Worm (Caenorhabditis elegans) whole organism, L1 larva: ENCODE data around the gene Y59A8A.8.
"Not testable (repeated sequence)": the region's sequence is repeated elsewhere in the genome, so short reads cannot be mapped to it uniquely, and the experiment has no call there.

Experiments
- C04F5.9 ChIP-seq: sonication (generic microtip); optimal IDR thresholded peaks from 2 replicates; lab custom pipeline; 2016; ENCODE audit warnings: missing genetic modification characterization, missing compliant biosample characterization
- C16A3.4 ChIP-seq: fragments of 150-350 bp; optimal IDR thresholded peaks from 2 replicates; lab custom pipeline; 2014; ENCODE audit warnings: missing biosample characterization, missing genetic modification characterization
- C34B4.2 ChIP-seq: sonication (generic microtip); optimal IDR thresholded peaks from 2 replicates; lab custom pipeline; 2017; ENCODE audit warnings: mild to moderate bottlenecking, missing genetic modification characterization, missing compliant biosample characterization
- aly-2 ChIP-seq: fragments of 150-350 bp; optimal IDR thresholded peaks from 2 replicates; lab custom pipeline; 2014; ENCODE audit warnings: missing biosample characterization, missing genetic modification characterization
- blmp-1 ChIP-seq: fragments of 150-350 bp; optimal IDR thresholded peaks from 2 replicates; lab custom pipeline; 2014; ENCODE audit warnings: missing biosample characterization, missing genetic modification characterization
- ceh-8 ChIP-seq: fragments of 200-800 bp; sonication (Bioruptor generic); optimal IDR thresholded peaks from 2 replicates; lab custom pipeline; 2018; ENCODE audit warnings: mild to moderate bottlenecking, missing genetic modification characterization, moderate library complexity, missing compliant biosample characterization
- dpl-1 ChIP-seq, 3 experiments: fragments of 150-350 bp in 2 of 3; sonication (generic microtip) in 1 of 3; optimal IDR thresholded peaks; 2 replicates each; lab custom pipeline; 2014 to 2017; ENCODE audit warnings: missing biosample characterization in 3 of 3, missing genetic modification characterization in 3 of 3, missing genetic modification reagents in 3 of 3
- efl-1 ChIP-seq, 4 experiments: fragments of 150-350 bp; optimal IDR thresholded peaks in 3 of 4; peaks in 1 of 4; 1 replicate in 1 of 4; 2 replicates in 3 of 4; lab custom pipeline; 2014; ENCODE audit warnings: missing biosample characterization in 2 of 4, missing genetic modification characterization in 2 of 4, missing genetic modification reagents in 2 of 4
- egl-13 ChIP-seq: sonication (generic microtip); optimal IDR thresholded peaks from 2 replicates; lab custom pipeline; 2016; ENCODE audit warnings: missing genotype, missing genetic modification reagents, missing genetic modification characterization, missing compliant biosample characterization
- egl-27 ChIP-seq, 2 experiments: fragments of 150-350 bp in 1 of 2; sonication (generic microtip); optimal IDR thresholded peaks; 3 replicates each; lab custom pipeline; 2017 to 2018; ENCODE audit warnings: missing biosample characterization in 2 of 2, missing genetic modification characterization in 2 of 2, missing genetic modification reagents in 2 of 2
- elt-3 ChIP-seq, 6 experiments: fragments of 150-350 bp in 1 of 6; sonication (generic microtip); optimal IDR thresholded peaks; 2 replicates each; lab custom pipeline; 2017 to 2018; ENCODE audit warnings: missing biosample characterization in 6 of 6, missing genetic modification characterization in 6 of 6, inconsistent platforms in 1 of 6
- fkh-10 ChIP-seq: sonication (generic microtip); optimal IDR thresholded peaks from 2 replicates; lab custom pipeline; 2017; ENCODE audit warnings: missing biosample characterization, missing genetic modification reagents, missing genetic modification characterization
- fos-1 ChIP-seq: fragments of 150-350 bp; optimal IDR thresholded peaks from 2 replicates; lab custom pipeline; 2014; ENCODE audit warnings: missing biosample characterization, missing genetic modification characterization
- hlh-17 ChIP-seq: fragments of 200-800 bp; sonication (Bioruptor generic); optimal IDR thresholded peaks from 2 replicates; lab custom pipeline; 2018; ENCODE audit warnings: missing genetic modification characterization, mild to moderate bottlenecking, missing compliant biosample characterization, moderate library complexity, borderline replicate concordance
- hlh-4 ChIP-seq: sonication (generic microtip); optimal IDR thresholded peaks from 2 replicates; lab custom pipeline; 2016; ENCODE audit warnings: mild to moderate bottlenecking, missing genetic modification characterization, missing compliant biosample characterization
- lin-14 ChIP-seq: fragments of 200-800 bp; sonication (Bioruptor generic); optimal IDR thresholded peaks from 2 replicates; lab custom pipeline; 2018; ENCODE audit warnings: mild to moderate bottlenecking, missing genetic modification characterization, moderate library complexity, missing compliant biosample characterization
- lin-35 ChIP-seq, 2 experiments: fragments of 150-350 bp; optimal IDR thresholded peaks; 2 replicates each; lab custom pipeline; 2014; ENCODE audit warnings: missing biosample characterization in 2 of 2, missing genetic modification characterization in 2 of 2, missing genetic modification reagents in 2 of 2
- lir-3 ChIP-seq: sonication (generic microtip); optimal IDR thresholded peaks from 2 replicates; lab custom pipeline; 2016; ENCODE audit warnings: mild to moderate bottlenecking, missing genetic modification characterization, moderate library complexity, missing compliant biosample characterization; ENCODE audit not compliant: poor library complexity
- lsy-2 ChIP-seq, 2 experiments: fragments of 150-350 bp; optimal IDR thresholded peaks; 2 replicates each; lab custom pipeline; 2014; ENCODE audit warnings: missing biosample characterization in 2 of 2, missing genetic modification characterization in 2 of 2
- mep-1 ChIP-seq: fragments of 150-350 bp; optimal IDR thresholded peaks from 2 replicates; lab custom pipeline; 2014; ENCODE audit warnings: missing biosample characterization, missing genetic modification characterization
- nhr-19 ChIP-seq: fragments of 200-800 bp; sonication (Bioruptor generic); conservative IDR thresholded peaks from 2 replicates; pipeline ENCODE4 v1.3.6; 2022; ENCODE audit warnings: missing genetic modification characterization, missing compliant biosample characterization
- nhr-20 ChIP-seq: sonication (generic microtip); optimal IDR thresholded peaks from 2 replicates; lab custom pipeline; 2016; ENCODE audit warnings: mild to moderate bottlenecking, missing genetic modification characterization, missing compliant biosample characterization
- nhr-237 ChIP-seq: fragments of 150-350 bp; optimal IDR thresholded peaks from 2 replicates; lab custom pipeline; 2014; ENCODE audit warnings: missing biosample characterization, missing genetic modification characterization
- nhr-71 ChIP-seq: sonication (generic microtip); optimal IDR thresholded peaks from 2 replicates; lab custom pipeline; 2016; ENCODE audit warnings: mild to moderate bottlenecking, missing genetic modification characterization, moderate library complexity, missing compliant biosample characterization
- nhr-76 ChIP-seq: sonication (generic microtip); optimal IDR thresholded peaks from 2 replicates; lab custom pipeline; 2017; ENCODE audit warnings: missing biosample characterization, missing genetic modification characterization
- nhr-85 ChIP-seq: sonication (generic microtip); peaks from one replicate; lab custom pipeline; 2016; ENCODE audit warnings: missing genetic modification characterization, inconsistent platforms, missing compliant biosample characterization
- skn-1 ChIP-seq: fragments of 150-350 bp; optimal IDR thresholded peaks from 2 replicates; lab custom pipeline; 2014; ENCODE audit warnings: missing biosample characterization, missing genetic modification characterization
- snu-23 ChIP-seq: sonication (generic microtip); optimal IDR thresholded peaks from 2 replicates; lab custom pipeline; 2016; ENCODE audit warnings: missing genetic modification characterization, missing compliant biosample characterization
- sox-4 ChIP-seq: sonication (generic microtip); optimal IDR thresholded peaks from 2 replicates; lab custom pipeline; 2016; ENCODE audit warnings: missing genetic modification characterization, missing compliant biosample characterization
- unc-30 ChIP-seq: sonication (generic microtip); optimal IDR thresholded peaks from 2 replicates; lab custom pipeline; 2017; ENCODE audit warnings: missing biosample characterization, missing genetic modification characterization
- unc-62 ChIP-seq: fragments of 150-350 bp; optimal IDR thresholded peaks from 2 replicates; lab custom pipeline; 2014; ENCODE audit warnings: missing biosample characterization, missing genetic modification reagents, missing genetic modification characterization

Gene Y59A8A.8

DNA sequence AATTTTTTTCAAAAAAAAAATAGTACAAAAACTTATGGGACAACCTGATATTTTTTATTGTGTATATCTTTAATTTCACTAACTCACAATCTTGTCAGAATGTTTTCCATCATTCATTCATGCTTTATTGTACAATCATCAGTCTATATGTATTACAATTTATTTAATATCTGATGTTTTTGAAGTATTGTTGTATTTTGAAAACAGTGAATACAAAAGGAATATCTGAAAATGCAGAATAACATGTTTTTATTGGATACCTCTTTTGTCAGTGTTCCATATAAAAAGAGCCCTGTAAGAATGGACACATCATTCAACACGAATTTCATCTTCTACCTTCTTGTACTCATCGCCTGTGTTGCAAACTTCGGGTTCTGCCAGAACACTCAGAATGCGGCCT lies 38.4 kb downstream of the Y59A8A.8 start, which contains the start of gene C06H5.14:
TSS of gene C06H5.14 (plus strand) at position 301 of the 400 bp plus-strand sequence.
- not testable (repeated sequence) for TF ChIP-seq fos-1, ceh-8, skn-1

DNA sequence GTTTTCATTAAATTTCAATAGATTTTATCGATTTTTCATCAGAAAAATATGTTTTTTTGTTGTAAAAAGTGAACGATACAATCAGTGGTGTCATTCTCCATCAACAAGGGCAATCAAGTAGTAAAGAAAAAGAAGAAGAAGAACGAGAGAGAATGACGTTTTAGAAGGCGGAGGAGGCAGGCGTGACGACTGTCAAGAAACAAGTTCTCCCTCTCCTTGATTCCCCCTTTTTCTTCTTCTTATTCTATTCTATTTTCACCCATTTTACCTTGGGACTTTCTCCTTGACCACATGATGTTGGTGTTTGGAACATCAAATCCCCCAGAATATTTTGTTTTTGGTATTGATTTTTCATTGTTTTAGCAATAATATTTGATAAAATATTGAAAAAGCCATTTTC lies 40.4 kb downstream of the Y59A8A.8 start:
- TF ChIP-seq nhr-71 (tag; lab: Kevin White, UChicago) = peak; percentile 12
- TF ChIP-seq sox-4 = no peak
- TF ChIP-seq elt-3 (tag; optimal IDR thresholded peaks at IDR 0.05; lab: Kevin White, UChicago) = peak in 1 of 6 experiments; percentile 52
- peak; percentile 72 for TF ChIP-seq lin-14 (GFP tag; lab: Kevin White, UChicago)
- peak; percentile 7; the same call in 1 of the 2 replicates for TF ChIP-seq nhr-19 (GFP tag; lab: Robert Waterston, UW)
- peak; percentile 31 for TF ChIP-seq C16A3.4 (tag; lab: Kevin White, UChicago)
- TF ChIP-seq blmp-1 (tag; lab: Kevin White, UChicago) = peak; percentile 97
- TF ChIP-seq lsy-2 (tag; optimal IDR thresholded peaks at IDR 0.05; lab: Kevin White, UChicago) = peak in 1 of 2 experiments; percentile 18
- peak in 1 of 3 experiments; percentile 2 for TF ChIP-seq dpl-1 (GFP tag; optimal IDR thresholded peaks at IDR 0.05; lab: Kevin White, UChicago)
- peak; percentile 38 for TF ChIP-seq nhr-20 (tag; lab: Kevin White, UChicago)
- TF ChIP-seq nhr-76 (tag; lab: Kevin White, UChicago) = no peak
- TF ChIP-seq nhr-85 (tag; lab: Kevin White, UChicago) = peak; percentile 84
- TF ChIP-seq nhr-237 (tag; lab: Kevin White, UChicago) = no peak
- peak; percentile 43 for TF ChIP-seq snu-23 (GFP tag; lab: Kevin White, UChicago)
- TF ChIP-seq lin-35 (GFP tag; optimal IDR thresholded peaks at IDR 0.05; lab: Kevin White, UChicago) = peak in 1 of 2 experiments; percentile 49
- peak; percentile 19 for TF ChIP-seq mep-1
- TF ChIP-seq lir-3 (tag; lab: Kevin White, UChicago) = no peak
- no peak for TF ChIP-seq efl-1 (optimal IDR thresholded peaks at IDR 0.05; lab: Kevin White, UChicago)
- TF ChIP-seq efl-1 (GFP tag; optimal IDR thresholded peaks at IDR 0.05 in 1 of 2; lab: Kevin White, UChicago) = peak in 1 of 2 experiments; percentile 86

DNA sequence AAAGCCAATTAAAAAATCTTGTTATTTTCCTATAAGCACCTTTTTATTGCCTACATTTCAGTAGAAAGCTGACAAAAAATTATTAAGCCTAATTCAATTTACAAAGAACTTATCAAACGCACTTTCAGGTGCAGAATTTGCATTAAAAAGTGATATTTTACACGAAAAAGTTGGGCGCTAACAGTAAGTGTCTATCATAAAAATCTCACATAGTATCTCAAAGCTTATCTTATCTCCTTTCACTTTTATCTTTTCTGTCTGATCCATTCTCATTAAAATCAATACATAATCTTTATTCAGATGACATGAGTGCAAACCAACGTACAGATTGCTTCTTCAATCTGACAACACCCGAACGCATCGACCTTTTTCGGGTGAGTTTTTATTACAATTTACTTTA lies 44.6 kb downstream of the Y59A8A.8 start, which contains the start of gene dcar-1:
TSS of gene dcar-1 (plus strand) at position 301 of the 400 bp plus-strand sequence.
- TF ChIP-seq aly-2 = no peak
- no peak for TF ChIP-seq egl-27 (tag; optimal IDR thresholded peaks at IDR 0.05; lab: Kevin White, UChicago)
- no peak for TF ChIP-seq hlh-4
- TF ChIP-seq unc-62 (GFP tag; lab: Kevin White, UChicago) = no peak
- no peak for TF ChIP-seq hlh-17 (GFP tag; lab: Kevin White, UChicago)
- no peak for TF ChIP-seq C04F5.9 (tag; lab: Kevin White, UChicago)
- no peak for TF ChIP-seq unc-30 (tag; lab: Kevin White, UChicago)
- TF ChIP-seq fkh-10 (GFP tag; lab: Kevin White, UChicago) = no peak
- no peak for TF ChIP-seq C16A3.4 (tag; lab: Kevin White, UChicago)
- no peak for TF ChIP-seq lsy-2 (tag; optimal IDR thresholded peaks at IDR 0.05; lab: Kevin White, UChicago)
- TF ChIP-seq egl-13 (tag; lab: Kevin White, UChicago) = no peak
- no peak for TF ChIP-seq C34B4.2 (tag; lab: Kevin White, UChicago)
- TF ChIP-seq elt-3 (tag; optimal IDR thresholded peaks at IDR 0.05; lab: Kevin White, UChicago) = peak in 2 of 6 experiments; percentile 17 to 23
- TF ChIP-seq blmp-1 (tag; lab: Kevin White, UChicago) = peak; percentile 75
